Worm (Caenorhabditis elegans) whole organism, young adult: ENCODE results near the gene T14B4.19.

Source experiments
- F10E7.11 ChIP-seq: sonication (generic microtip); optimal IDR thresholded peaks from 2 replicates; lab custom pipeline; 2017; ENCODE audit warnings: mild to moderate bottlenecking, missing genetic modification characterization, moderate library complexity, missing compliant biosample characterization
- F23B12.7 ChIP-seq: sonication (generic microtip); optimal IDR thresholded peaks from 2 replicates; lab custom pipeline; 2017; ENCODE audit warnings: missing genetic modification characterization, mild to moderate bottlenecking, missing compliant biosample characterization, antibody characterized with exemption, moderate library complexity; ENCODE audit not compliant: insufficient read depth
- F55B11.4 ChIP-seq: sonication (generic microtip); optimal IDR thresholded peaks from 2 replicates; lab custom pipeline; 2016; ENCODE audit warnings: missing compliant biosample characterization, missing genetic modification characterization, borderline replicate concordance; ENCODE audit not compliant: insufficient read depth
- K12H6.12 ChIP-seq: fragments of 200-800 bp; sonication (Bioruptor generic); optimal IDR thresholded peaks from 2 replicates; lab custom pipeline; 2018; ENCODE audit warnings: mild to moderate bottlenecking, missing genetic modification characterization, missing compliant biosample characterization
- atf-7 ChIP-seq: sonication (generic microtip); optimal IDR thresholded peaks from 2 replicates; lab custom pipeline; 2017; ENCODE audit warnings: mild to moderate bottlenecking, missing genetic modification characterization, missing compliant biosample characterization
- bed-1 ChIP-seq: fragments of 200-800 bp; sonication (Bioruptor generic); IDR thresholded peaks from 2 replicates; pipeline ENCODE4 v1.3.6; 2022; ENCODE audit warnings: missing genetic modification reagents, missing genetic modification characterization, missing compliant biosample characterization
- bed-2 ChIP-seq: fragments of 200-800 bp; sonication (Bioruptor generic); IDR thresholded peaks from 2 replicates; pipeline ENCODE4 v1.3.6; 2022; ENCODE audit warnings: missing genetic modification reagents, missing genetic modification characterization, missing compliant biosample characterization
- cebp-2 ChIP-seq: fragments of 200-800 bp; sonication (Bioruptor generic); IDR thresholded peaks from 2 replicates; pipeline ENCODE4 v1.3.6; 2022; ENCODE audit warnings: missing genetic modification characterization, missing compliant biosample characterization
- ceh-40 ChIP-seq: fragments of 200-800 bp; sonication (Bioruptor generic); IDR thresholded peaks from 2 replicates; pipeline ENCODE4 v1.3.6; 2022; ENCODE audit warnings: missing genetic modification characterization, missing compliant biosample characterization
- ceh-58 ChIP-seq: fragments of 200-800 bp; sonication (Bioruptor generic); IDR thresholded peaks from 2 replicates; pipeline ENCODE4 v1.3.6; 2022; ENCODE audit warnings: missing genetic modification characterization, missing compliant biosample characterization
- ceh-79 ChIP-seq: sonication (generic microtip); optimal IDR thresholded peaks from 2 replicates; lab custom pipeline; 2017; ENCODE audit warnings: mild to moderate bottlenecking, missing genetic modification characterization, missing compliant biosample characterization
- ceh-91 ChIP-seq: fragments of 200-800 bp; sonication (Bioruptor generic); IDR thresholded peaks from 2 replicates; pipeline ENCODE4 v1.3.6; 2022; ENCODE audit warnings: missing genetic modification reagents, missing genetic modification characterization, missing compliant biosample characterization
- egrh-3 ChIP-seq: fragments of 200-800 bp; sonication (Bioruptor generic); IDR thresholded peaks from 2 replicates; pipeline ENCODE4 v1.3.6; 2022; ENCODE audit warnings: missing genetic modification reagents, missing genetic modification characterization, missing compliant biosample characterization
- let-607 ChIP-seq, 2 experiments: fragments of 200-800 bp in 1 of 2; sonication (Bioruptor generic) in 1 of 2; sonication (generic microtip) in 1 of 2; optimal IDR thresholded peaks; 2 replicates each; lab custom pipeline; 2016 to 2018; ENCODE audit warnings: mild to moderate bottlenecking in 2 of 2, missing compliant biosample characterization in 2 of 2, missing genetic modification characterization in 2 of 2, moderate library complexity in 2 of 2, missing genotype in 1 of 2
- lin-35 ChIP-seq, 3 experiments: fragments of 150-350 bp in 2 of 3; sonication (generic microtip) in 1 of 3; optimal IDR thresholded peaks; 2 replicates each; lab custom pipeline; 2014 to 2018; ENCODE audit warnings: missing biosample characterization in 3 of 3, missing genetic modification characterization in 3 of 3, missing genetic modification reagents in 3 of 3
- lir-1 ChIP-seq: fragments of 200-800 bp; sonication (Bioruptor generic); conservative IDR thresholded peaks from 2 replicates; pipeline ENCODE4 v1.3.6; 2022; ENCODE audit warnings: missing genetic modification reagents, missing genetic modification characterization, missing compliant biosample characterization
- lsy-27 ChIP-seq: sonication (generic microtip); optimal IDR thresholded peaks from 2 replicates; lab custom pipeline; 2017; ENCODE audit warnings: missing genetic modification characterization, mild to moderate bottlenecking, missing compliant biosample characterization, antibody characterized with exemption, missing genotype, borderline replicate concordance; ENCODE audit not compliant: insufficient read depth
- madf-3 ChIP-seq: fragments of 200-800 bp; sonication (Bioruptor generic); IDR thresholded peaks from 2 replicates; pipeline ENCODE4 v1.3.6; 2022; ENCODE audit warnings: missing genetic modification reagents, missing genetic modification characterization, missing compliant biosample characterization
- nhr-179 ChIP-seq: sonication (generic microtip); optimal IDR thresholded peaks from 2 replicates; lab custom pipeline; 2016; ENCODE audit warnings: mild to moderate bottlenecking, missing genetic modification characterization, missing compliant biosample characterization
- nhr-27 ChIP-seq: fragments of 200-800 bp; sonication (Bioruptor generic); optimal IDR thresholded peaks from 2 replicates; lab custom pipeline; 2018; ENCODE audit warnings: mild to moderate bottlenecking, missing genetic modification characterization, moderate library complexity, missing compliant biosample characterization
- nhr-80 ChIP-seq: sonication (generic microtip); optimal IDR thresholded peaks from 2 replicates; lab custom pipeline; 2016; ENCODE audit warnings: missing genetic modification characterization, missing compliant biosample characterization
- rcor-1 ChIP-seq: fragments of 200-800 bp; sonication (Bioruptor generic); IDR thresholded peaks from 2 replicates; pipeline ENCODE4 v1.3.6; 2022; ENCODE audit warnings: missing genetic modification reagents, missing genetic modification characterization, missing compliant biosample characterization
- sea-2 ChIP-seq: fragments of 200-800 bp; sonication (Bioruptor generic); IDR thresholded peaks from 2 replicates; pipeline ENCODE4 v1.3.6; 2022; ENCODE audit warnings: missing genetic modification characterization, missing compliant biosample characterization
- snpc-4 ChIP-seq, 5 experiments: fragments of 150-350 bp in 1 of 5; sonication (generic microtip) in 4 of 5; optimal IDR thresholded peaks; 2 replicates each; lab custom pipeline; 2014 to 2018; ENCODE audit warnings: missing genetic modification characterization in 5 of 5, missing biosample characterization in 3 of 5, antibody characterized with exemption in 2 of 5, mild to moderate bottlenecking in 2 of 5, missing compliant biosample characterization in 2 of 5, missing genotype in 2 of 5, moderate library complexity in 2 of 5, missing genetic modification reagents in 1 of 5
- somi-1 ChIP-seq: fragments of 200-800 bp; sonication (Bioruptor generic); optimal IDR thresholded peaks from 2 replicates; lab custom pipeline; 2018; ENCODE audit warnings: mild to moderate bottlenecking, missing genetic modification characterization, missing compliant biosample characterization
- sptf-2 ChIP-seq: fragments of 200-800 bp; sonication (Bioruptor generic); optimal IDR thresholded peaks from 2 replicates; lab custom pipeline; 2018; ENCODE audit warnings: mild to moderate bottlenecking, missing genetic modification characterization, missing compliant biosample characterization
- tlf-1 ChIP-seq: fragments of 200-800 bp; sonication (Bioruptor generic); optimal IDR thresholded peaks from 2 replicates; lab custom pipeline; 2018; ENCODE audit warnings: mild to moderate bottlenecking, missing genetic modification characterization, missing compliant biosample characterization
- unc-62 ChIP-seq: fragments of 150-350 bp; optimal IDR thresholded peaks from 2 replicates; lab custom pipeline; 2014; ENCODE audit warnings: missing biosample characterization, missing genetic modification reagents, missing genetic modification characterization
- ztf-18 ChIP-seq: sonication (generic microtip); optimal IDR thresholded peaks from 2 replicates; lab custom pipeline; 2016; ENCODE audit warnings: missing genotype, mild to moderate bottlenecking, missing genetic modification characterization, missing compliant biosample characterization
- ztf-22 ChIP-seq: fragments of 200-800 bp; sonication (Bioruptor generic); optimal IDR thresholded peaks from 2 replicates; lab custom pipeline; 2018; ENCODE audit warnings: mild to moderate bottlenecking, missing genetic modification characterization, moderate library complexity, missing compliant biosample characterization
- ztf-28 ChIP-seq: fragments of 200-800 bp; sonication (Bioruptor generic); IDR thresholded peaks from 2 replicates; pipeline ENCODE4 v1.3.6; 2022; ENCODE audit warnings: missing genetic modification reagents, missing genetic modification characterization, missing compliant biosample characterization

Gene T14B4.19

DNA sequence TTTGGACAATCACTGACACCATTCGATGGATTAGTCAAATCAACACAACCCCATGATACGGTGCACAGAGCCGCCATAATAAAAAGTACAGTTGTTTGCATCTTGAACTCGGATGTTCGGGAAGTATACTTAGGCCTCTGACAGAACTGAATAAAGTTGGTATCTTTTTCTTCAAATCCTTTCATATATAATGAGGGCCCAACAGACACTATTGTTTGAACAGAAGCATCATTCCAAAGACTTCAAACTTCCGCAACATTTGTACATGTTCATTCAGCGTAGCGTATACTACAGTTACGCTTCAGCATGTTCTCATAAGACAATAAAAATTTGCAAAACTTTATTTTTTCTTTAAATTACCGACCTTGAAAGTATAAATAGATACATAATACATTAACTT, 39.3 kb upstream of the T14B4.19 start, which contains the start of gene F41G3.19:
TSS of gene F41G3.19 (minus strand) at position 101 of the 400 bp plus-strand sequence.
- no peak for TF ChIP-seq ztf-28
- no peak for TF ChIP-seq lsy-27 (tag; lab: Kevin White, UChicago)
- TF ChIP-seq nhr-179 (tag; lab: Kevin White, UChicago) = no peak
- TF ChIP-seq atf-7 (tag; lab: Kevin White, UChicago) = no peak
- TF ChIP-seq somi-1 = no peak
- TF ChIP-seq ztf-18 (tag; lab: Kevin White, UChicago) = no peak
- no peak for TF ChIP-seq snpc-4 (GFP tag; optimal IDR thresholded peaks at IDR 0.05; lab: Kevin White, UChicago)
- TF ChIP-seq snpc-4 (tag; optimal IDR thresholded peaks at IDR 0.05; lab: Kevin White, UChicago) = no peak
- TF ChIP-seq, all 124 proteins: peak for 0

DNA sequence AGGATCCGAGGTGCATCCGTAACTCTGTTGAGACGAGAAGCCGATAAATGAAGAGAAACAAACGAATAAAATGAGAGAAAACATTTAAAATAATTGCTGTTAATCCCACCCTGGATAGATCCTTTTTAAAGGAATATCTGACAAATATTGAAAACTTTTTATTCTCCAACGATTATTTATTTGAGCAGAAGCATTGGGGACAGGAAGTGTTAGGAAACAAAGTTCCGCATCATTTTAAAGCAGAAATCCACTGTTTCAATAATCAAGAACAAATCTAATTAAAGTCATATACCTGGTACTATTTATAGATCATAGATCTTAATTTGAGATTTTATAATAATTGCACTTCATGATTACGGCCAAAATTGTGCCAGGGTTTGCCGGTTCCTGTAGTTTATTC, 38.2 kb upstream of the T14B4.19 start, which contains the start of gene F41G3.20:
TSS of gene F41G3.20 (minus strand) at position 101 of the 400 bp plus-strand sequence.
- TF ChIP-seq sea-2 (GFP tag; lab: Robert Waterston, UW) (no peak), F55B11.4 (tag; lab: Kevin White, UChicago) (no peak), lin-35 (GFP tag; optimal IDR thresholded peaks at IDR 0.05; lab: Kevin White, UChicago) (no peak), bed-2 (GFP tag; lab: Robert Waterston, UW) (no peak), K12H6.12 (tag; lab: Kevin White, UChicago) (no peak), nhr-27 (tag; lab: Kevin White, UChicago) (no peak), sptf-2 (no peak), F23B12.7 (no peak), ceh-79 (tag; lab: Kevin White, UChicago) (no peak)
- TF ChIP-seq, all 124 proteins: peak for 0

DNA sequence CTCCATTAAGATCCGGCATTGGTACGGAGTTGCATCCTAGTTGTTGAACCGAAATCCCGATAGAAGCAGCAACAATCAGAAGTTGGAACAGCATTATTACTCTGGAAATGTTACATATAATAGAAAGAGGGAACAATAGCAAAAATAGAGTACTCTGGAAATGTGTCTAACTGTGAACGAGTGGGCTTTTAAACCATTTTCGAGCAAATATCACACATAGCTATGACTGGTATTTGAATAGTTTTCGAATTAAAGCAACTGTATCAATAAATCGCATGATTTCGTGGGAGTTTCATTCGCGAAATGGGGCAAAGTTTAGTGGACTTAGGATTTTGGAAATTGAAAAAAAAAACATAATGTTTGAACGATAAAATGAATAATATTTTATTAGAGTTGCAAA, 36.7 kb upstream of the T14B4.19 start, which contains the start of gene F41G3.10:
TSS of gene F41G3.10 (minus strand) at position 101 of the 400 bp plus-strand sequence.
- no peak for TF ChIP-seq tlf-1 (GFP tag; lab: Kevin White, UChicago)
- TF ChIP-seq unc-62 (GFP tag; lab: Kevin White, UChicago) = no peak
- no peak for TF ChIP-seq sptf-2
- no peak for TF ChIP-seq F55B11.4 (tag; lab: Kevin White, UChicago)
- no peak for TF ChIP-seq bed-1
- TF ChIP-seq cebp-2 (GFP tag; lab: Robert Waterston, UW) = no peak
- TF ChIP-seq F10E7.11 (tag; lab: Kevin White, UChicago) = no peak
- no peak for TF ChIP-seq ztf-18 (tag; lab: Kevin White, UChicago)
- no peak for TF ChIP-seq lir-1
- TF ChIP-seq egrh-3 (GFP tag; lab: Robert Waterston, UW) = no peak
- no peak for TF ChIP-seq ceh-40 (GFP tag; lab: Robert Waterston, UW)
- no peak for TF ChIP-seq let-607 (tag; optimal IDR thresholded peaks at IDR 0.05; lab: Kevin White, UChicago)
- TF ChIP-seq, all 124 proteins: peak for 0

DNA sequence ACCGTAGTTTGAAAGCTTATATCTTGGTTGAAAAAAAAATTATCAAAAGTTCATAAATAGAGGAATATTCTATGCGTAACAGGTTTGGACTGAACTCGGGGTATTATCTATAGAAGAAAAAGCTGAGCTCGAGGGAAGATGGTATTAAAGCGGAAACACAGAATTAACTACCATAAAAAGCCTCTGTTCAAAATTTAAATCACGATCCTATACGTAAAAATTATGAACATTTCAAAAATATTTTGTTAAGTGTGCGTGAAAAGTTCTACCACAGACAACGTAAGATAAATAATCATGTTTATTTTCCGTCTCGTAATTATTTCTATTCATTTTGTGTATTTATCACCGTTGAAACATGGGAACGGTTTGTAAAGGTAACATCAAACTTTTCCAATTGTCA, 33.7 kb upstream of the T14B4.19 start, which contains the start of gene F41G3.5:
TSS of gene F41G3.5 (plus strand) at position 301 of the 400 bp plus-strand sequence.
- TF ChIP-seq ceh-91 (GFP tag; lab: Robert Waterston, UW) (no peak), ztf-22 (GFP tag; lab: Kevin White, UChicago) (no peak), K12H6.12 (tag; lab: Kevin White, UChicago) (no peak), madf-3 (GFP tag; lab: Robert Waterston, UW) (no peak), nhr-80 (no peak), rcor-1 (GFP tag; lab: Robert Waterston, UW) (no peak), ceh-58 (GFP tag; lab: Robert Waterston, UW) (no peak)
